Worm (Caenorhabditis elegans): ENCODE results near the gene crls-1.
A peak's percentile ranks its signal among the peaks of the same experiment; 100 is the strongest.

crls-1 gene

ce11 chrIII:880840-881239, 28.9 kb downstream of the crls-1 start:
- TF ChIP-seq ref-1 (GFP tag; conservative IDR thresholded peaks at IDR 0.05): no peak
- TF ChIP-seq ztf-23 (GFP tag; IDR thresholded peaks at IDR 0.05): no peak
- no peak for TF ChIP-seq tab-1 (GFP tag; IDR thresholded peaks at IDR 0.05)
- no peak for TF ChIP-seq klf-2 (GFP tag; conservative IDR thresholded peaks at IDR 0.05)
- TF ChIP-seq med-1 (GFP tag; optimal IDR thresholded peaks at IDR 0.05; ENCODE audit: insufficient read depth): no peak

- TF ChIP-seq cog-1 (tag; optimal IDR thresholded peaks at IDR 0.05): no peak
- no peak for TF ChIP-seq ref-1 (GFP tag; conservative IDR thresholded peaks at IDR 0.05)
- no peak for TF ChIP-seq T22C8.4 (GFP tag; IDR thresholded peaks at IDR 0.05)
- no peak for TF ChIP-seq ztf-29 (GFP tag; IDR thresholded peaks at IDR 0.05)
Measured at ce11 chrIII:879634-880033, 30.1 kb downstream of the crls-1 start, which contains the start of the genes T24C4.5 and ucr-2.3. TSS of gene T24C4.5 (minus strand) at chrIII:879734. TSS of gene ucr-2.3 (plus strand) at chrIII:879860.

- TF ChIP-seq ztf-29 (GFP tag; IDR thresholded peaks at IDR 0.05): no peak
Measured at ce11 chrIII:873432-873831, 36.3 kb downstream of the crls-1 start, which contains the start of gene clc-19. TSS of gene clc-19 (minus strand) at chrIII:873566.

ce11 chrIII:872373-872772, 37.3 kb downstream of the crls-1 start, which contains the start of the genes T24C4.3 and clc-20:
TSS of gene T24C4.3 (minus strand) at chrIII:872473.
TSS of gene clc-20 (plus strand) at chrIII:872583.
- TF ChIP-seq klf-2 (GFP tag; conservative IDR thresholded peaks at IDR 0.05): no peak

ce11 chrIII:870555-870954, 39.1 kb downstream of the crls-1 start:
- TF ChIP-seq ztf-29 (GFP tag; IDR thresholded peaks at IDR 0.05) (no peak), ztf-23 (GFP tag; IDR thresholded peaks at IDR 0.05) (no peak), T22C8.4 (GFP tag; IDR thresholded peaks at IDR 0.05) (no peak), klf-2 (GFP tag; conservative IDR thresholded peaks at IDR 0.05) (no peak), tab-1 (GFP tag; IDR thresholded peaks at IDR 0.05) (no peak), ref-1 (GFP tag; conservative IDR thresholded peaks at IDR 0.05) (no peak), flt-1 (GFP tag; IDR thresholded peaks at IDR 0.05) (no peak), med-1 (GFP tag; optimal IDR thresholded peaks at IDR 0.05; ENCODE audit: insufficient read depth) (no peak), cog-1 (tag; optimal IDR thresholded peaks at IDR 0.05) (no peak)

ce11 chrIII:869869-870268, 39.8 kb downstream of the crls-1 start, which contains the start of gene T24C4.2:
TSS of gene T24C4.2 (minus strand) at chrIII:869969.
- no peak for TF ChIP-seq med-1 (GFP tag; optimal IDR thresholded peaks at IDR 0.05; ENCODE audit: insufficient read depth)
- 0 out of 2 replicates have a peak, but pooled peaks have one; percentile 19 for TF ChIP-seq T22C8.4 (GFP tag; IDR thresholded peaks at IDR 0.05)

- TF ChIP-seq T22C8.4 (GFP tag; IDR thresholded peaks at IDR 0.05) (no peak), cog-1 (tag; optimal IDR thresholded peaks at IDR 0.05) (no peak), med-1 (GFP tag; optimal IDR thresholded peaks at IDR 0.05; ENCODE audit: insufficient read depth) (no peak), klf-2 (GFP tag; conservative IDR thresholded peaks at IDR 0.05) (no peak), ref-1 (GFP tag; conservative IDR thresholded peaks at IDR 0.05) (no peak), ztf-29 (GFP tag; IDR thresholded peaks at IDR 0.05) (no peak), ztf-23 (GFP tag; IDR thresholded peaks at IDR 0.05) (no peak), flt-1 (GFP tag; IDR thresholded peaks at IDR 0.05) (no peak), tab-1 (GFP tag; IDR thresholded peaks at IDR 0.05) (no peak)
Measured at ce11 chrIII:868866-869265, 40.8 kb downstream of the crls-1 start.

ce11 chrIII:861819-862356, 47.8 kb downstream of the crls-1 start, which contains the start of gene arx-4:
TSS of gene arx-4 (plus strand) at chrIII:862306.
- TF ChIP-seq flt-1 (GFP tag; IDR thresholded peaks at IDR 0.05) (no peak), med-1 (GFP tag; optimal IDR thresholded peaks at IDR 0.05; ENCODE audit: insufficient read depth) (no peak), ztf-23 (GFP tag; IDR thresholded peaks at IDR 0.05) (no peak), tab-1 (GFP tag; IDR thresholded peaks at IDR 0.05) (no peak), T22C8.4 (GFP tag; IDR thresholded peaks at IDR 0.05) (no peak), ref-1 (GFP tag; conservative IDR thresholded peaks at IDR 0.05) (no peak), klf-2 (GFP tag; conservative IDR thresholded peaks at IDR 0.05) (no peak), ztf-29 (GFP tag; IDR thresholded peaks at IDR 0.05) (no peak)

- TF ChIP-seq ref-1 (GFP tag; conservative IDR thresholded peaks at IDR 0.05) (no peak), tab-1 (GFP tag; IDR thresholded peaks at IDR 0.05) (no peak), ztf-29 (GFP tag; IDR thresholded peaks at IDR 0.05) (no peak), med-1 (GFP tag; optimal IDR thresholded peaks at IDR 0.05; ENCODE audit: insufficient read depth) (no peak), klf-2 (GFP tag; conservative IDR thresholded peaks at IDR 0.05) (no peak)
Measured at ce11 chrIII:859898-860297, 49.8 kb downstream of the crls-1 start, which contains the start of gene exos-4.2. TSS of gene exos-4.2 (plus strand) at chrIII:860198.
